Worm (Caenorhabditis elegans): ENCODE data around the gene unc-119.

The unc-119 gene

ce11 chrIII:10953160-10953559, 50.7 kb downstream of the unc-119 start, which contains the start of gene zig-5:
TSS of gene zig-5 (minus strand) at chrIII:10953508.
- TF ChIP-seq egl-43 (GFP tag; IDR thresholded peaks at IDR 0.05) = no peak
- no peak for TF ChIP-seq mep-1 (tag; optimal IDR thresholded peaks at IDR 0.05)
- TF ChIP-seq ceh-28 (tag; optimal IDR thresholded peaks at IDR 0.05) = peak; percentile 81

- TF ChIP-seq saeg-2 (GFP tag; IDR thresholded peaks at IDR 0.05) (no peak), lin-38 (GFP tag; IDR thresholded peaks at IDR 0.05) (0 out of 2 replicates have a peak, but pooled peaks have one; percentile 15), aha-1 (tag) (peak; percentile 94)
Measured at ce11 chrIII:10957236-10957635, 54.8 kb downstream of the unc-119 start.

- no peak for TF ChIP-seq nhr-111 (GFP tag; optimal IDR thresholded peaks at IDR 0.05)
- no peak for TF ChIP-seq F44E2.7 (GFP tag; IDR thresholded peaks at IDR 0.05)
- no peak for TF ChIP-seq rbr-2 (tag; optimal IDR thresholded peaks at IDR 0.05)
- TF ChIP-seq unc-62 (GFP tag; optimal IDR thresholded peaks at IDR 0.05 in 1 of 2) = peak in 1 of 2 experiments; percentile 93
- TF ChIP-seq unc-62 (tag; optimal IDR thresholded peaks at IDR 0.05) = no peak
Measured at ce11 chrIII:10957710-10958109, 55.3 kb downstream of the unc-119 start.
